Fruit fly (Drosophila melanogaster): ENCODE data around the gene CG7453.

CG7453 gene

DNA sequence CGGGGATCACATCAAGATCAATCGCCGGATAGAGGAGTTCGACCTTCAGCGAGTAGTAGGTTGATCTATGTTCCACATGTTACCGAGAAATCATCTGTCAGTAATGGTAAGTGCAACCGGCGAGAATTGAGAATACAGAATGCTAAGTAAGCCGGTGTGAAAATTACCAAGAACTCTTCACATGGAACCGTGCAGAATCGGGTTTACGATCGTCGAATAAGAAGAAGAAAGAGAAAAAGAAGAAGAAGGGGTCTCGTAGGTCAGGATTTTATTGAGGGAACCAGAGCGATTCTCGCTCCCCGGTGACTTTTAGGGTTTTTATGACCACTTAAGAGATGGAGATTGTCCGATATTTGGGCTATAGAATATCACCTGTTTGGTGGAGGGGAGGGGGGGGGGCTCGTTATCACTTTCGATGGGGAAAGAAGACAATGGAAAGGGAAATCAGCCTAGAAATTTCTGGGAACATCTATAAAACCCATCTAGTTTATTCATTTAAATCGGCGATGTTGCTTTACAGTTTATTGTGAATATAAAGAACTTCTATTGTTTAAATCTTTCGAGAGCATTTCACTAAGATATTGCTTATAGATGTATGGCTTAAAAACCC, 41.1 kb downstream of the CG7453 start:
- no peak for TF ChIP-seq CG17801 (GFP tag; optimal IDR thresholded peaks at IDR 0.05; ENCODE audit: partially characterized antibody)

DNA sequence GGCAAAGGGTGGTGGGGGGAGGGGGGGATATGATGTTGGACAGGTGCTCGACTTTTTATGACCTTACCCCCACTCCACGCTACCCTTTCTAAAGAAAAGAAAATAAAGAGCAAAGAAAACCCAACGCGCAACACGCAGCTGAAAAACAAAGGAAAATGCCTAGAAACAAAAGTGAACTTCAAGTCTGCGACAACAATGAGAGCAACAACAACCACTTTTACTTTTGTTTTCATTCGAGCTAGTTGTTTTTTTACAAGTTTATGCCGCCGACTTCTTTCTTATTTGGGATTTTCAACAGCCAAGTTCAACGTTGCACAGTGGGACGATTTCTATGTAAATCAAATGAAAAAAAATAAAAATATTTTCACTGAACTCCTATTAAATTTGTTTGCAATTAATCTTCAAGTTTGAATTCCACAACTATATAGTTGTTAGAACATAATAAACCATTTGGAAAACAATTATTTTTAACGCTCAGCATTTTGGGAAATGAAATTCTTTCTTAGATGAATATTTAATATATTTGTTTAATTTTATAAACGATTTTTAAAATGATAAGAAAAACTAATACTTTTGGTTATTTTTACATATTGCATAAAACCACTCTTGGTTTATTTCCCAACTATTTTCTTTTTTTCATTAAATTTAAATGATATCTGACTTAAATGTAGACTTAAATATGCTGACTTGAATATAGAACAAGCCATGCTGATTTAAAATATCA, 44.8 kb downstream of the CG7453 start:
- TF ChIP-seq CG17801 (GFP tag; optimal IDR thresholded peaks at IDR 0.05; ENCODE audit: partially characterized antibody): no peak

DNA sequence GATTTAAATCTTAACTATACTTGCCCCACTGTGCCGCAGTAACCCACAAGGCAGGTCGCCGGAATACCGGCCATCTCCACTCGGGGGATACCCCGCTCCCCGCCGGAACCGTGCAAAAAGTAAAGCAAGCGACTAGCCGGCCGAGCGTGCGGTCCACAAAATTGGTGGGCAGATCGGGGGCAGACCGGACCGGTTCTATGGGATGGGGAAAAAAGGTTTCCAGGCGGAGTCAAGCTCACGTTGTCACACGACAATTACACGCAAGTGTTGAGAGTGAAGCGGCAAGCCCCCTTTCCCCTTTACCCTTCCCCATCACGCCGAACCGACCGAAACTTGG, 45.3 kb downstream of the CG7453 start:
- no peak for TF ChIP-seq CG17801 (GFP tag; optimal IDR thresholded peaks at IDR 0.05; ENCODE audit: partially characterized antibody)

DNA sequence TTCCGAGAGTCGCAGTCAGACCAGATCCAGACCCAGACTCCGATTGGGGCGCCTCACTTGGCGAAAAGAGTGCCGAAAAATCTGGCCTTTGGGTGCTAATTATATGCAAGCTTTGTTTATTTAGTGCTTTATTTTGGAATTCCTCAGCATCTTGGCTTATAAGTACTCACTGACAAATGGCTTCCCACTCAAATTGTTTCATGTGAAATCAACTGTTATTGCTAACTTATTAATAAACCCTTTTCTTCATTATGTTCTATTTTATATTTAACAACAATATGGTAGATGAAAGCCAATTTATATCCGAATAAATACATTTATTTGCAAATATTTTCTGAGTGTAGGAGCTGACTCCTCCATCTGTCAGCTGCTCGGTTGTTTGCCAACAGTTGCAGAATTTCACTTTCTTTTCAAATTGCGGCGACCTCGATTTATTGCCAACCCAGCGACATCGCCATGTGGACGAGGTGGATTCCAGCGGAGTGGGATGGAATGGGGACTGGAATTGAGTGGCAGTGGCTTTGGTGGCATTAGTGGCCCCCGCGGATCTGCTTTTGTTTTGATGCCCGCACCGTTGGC, 50.0 kb downstream of the CG7453 start:
- no peak for TF ChIP-seq CG17801 (GFP tag; optimal IDR thresholded peaks at IDR 0.05; ENCODE audit: partially characterized antibody)
